Fruit fly (Drosophila melanogaster) whole organism, larva: ENCODE measurements around the gene CG16965.

Experiments used
- noc ChIP-seq: fragments of 200-800 bp; sonication (Bioruptor generic); optimal IDR thresholded peaks from 3 replicates; lab custom pipeline; 2019; ENCODE audit warnings: missing biosample characterization, mild to moderate bottlenecking, missing genetic modification characterization, moderate library complexity

The CG16965 gene

dm6 chr2L:11981210-11981609, at the start of gene CG16965:
TSS of gene CG16965 (plus strand) at chr2L:11981591.
- no peak for TF ChIP-seq noc (tag; lab: Kevin White, UChicago)

DNA sequence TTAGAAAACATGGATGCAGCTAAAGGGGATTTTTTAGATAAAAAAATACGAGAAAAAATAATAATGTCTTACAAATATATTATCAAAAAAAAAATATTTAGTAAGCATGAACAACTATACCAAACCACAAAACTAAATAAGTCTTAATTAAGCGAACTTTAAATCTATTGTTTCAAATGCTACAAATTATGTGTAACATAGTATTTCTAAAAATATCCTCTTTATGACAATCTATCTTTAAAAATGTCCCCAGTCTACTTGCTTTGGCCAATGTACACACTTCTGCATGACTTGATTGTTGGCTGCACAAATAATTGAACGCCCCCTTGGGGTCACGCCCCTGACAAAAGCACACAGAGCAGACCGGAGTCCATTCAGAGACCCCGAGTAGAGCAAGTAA, 49.8 kb upstream of the CG16965 start:
- no peak for TF ChIP-seq noc (tag; lab: Kevin White, UChicago)

dm6 chr2L:11934205-11934604, 47.2 kb upstream of the CG16965 start, which contains the start of gene Or33a:
TSS of gene Or33a (plus strand) at chr2L:11934505.
- no peak for TF ChIP-seq noc (tag; lab: Kevin White, UChicago)

- no peak for TF ChIP-seq noc (tag; lab: Kevin White, UChicago)
Measured at dm6 chr2L:11935881-11936280, 45.5 kb upstream of the CG16965 start, which contains the start of gene Or33b. TSS of gene Or33b (plus strand) at chr2L:11936181.

DNA sequence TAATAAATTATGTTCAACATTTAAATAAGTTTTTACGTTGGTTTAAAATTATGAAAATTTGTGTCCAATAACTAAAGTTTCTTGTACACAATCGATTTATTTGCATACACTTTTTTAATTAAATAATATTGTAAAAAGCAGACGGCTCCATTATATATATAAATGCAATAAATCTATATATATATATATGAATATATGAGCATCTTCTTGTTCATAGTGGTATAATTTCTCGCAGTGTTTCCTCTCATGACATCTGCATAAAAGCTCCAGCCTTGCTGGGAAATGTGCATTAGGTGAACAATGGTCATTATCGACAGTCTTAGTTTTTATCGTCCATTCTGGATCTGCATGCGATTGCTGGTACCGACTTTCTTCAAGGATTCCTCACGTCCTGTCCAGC, 43.7 kb upstream of the CG16965 start, which contains the start of gene Or33c:
Or33c (plus strand) TSS at position 301 of the 400 bp plus-strand sequence.
- TF ChIP-seq noc (tag; lab: Kevin White, UChicago): no peak

dm6 chr2L:11940620-11941019, 40.8 kb upstream of the CG16965 start:
- TF ChIP-seq noc (tag; lab: Kevin White, UChicago): no peak

DNA sequence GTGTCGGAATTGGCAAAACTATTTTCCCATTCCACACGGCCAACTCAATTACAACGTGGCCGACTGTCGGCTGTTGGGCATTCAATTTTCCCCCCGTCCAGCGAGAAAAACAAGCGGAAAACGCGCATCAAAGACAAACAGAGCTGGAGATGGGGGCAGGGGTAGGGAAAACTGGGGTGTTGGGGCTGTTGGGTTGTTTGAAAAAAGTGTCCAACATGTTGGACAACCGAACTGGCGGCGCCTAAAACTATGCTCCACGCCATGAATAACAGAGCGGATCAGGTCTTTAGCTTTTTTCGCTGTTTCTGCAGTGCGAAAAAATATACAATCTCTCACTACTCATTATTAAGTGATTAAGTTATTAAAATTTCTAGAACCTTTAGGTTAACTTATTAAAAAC, 39.1 kb upstream of the CG16965 start:
- TF ChIP-seq noc (tag; lab: Kevin White, UChicago): no peak

DNA sequence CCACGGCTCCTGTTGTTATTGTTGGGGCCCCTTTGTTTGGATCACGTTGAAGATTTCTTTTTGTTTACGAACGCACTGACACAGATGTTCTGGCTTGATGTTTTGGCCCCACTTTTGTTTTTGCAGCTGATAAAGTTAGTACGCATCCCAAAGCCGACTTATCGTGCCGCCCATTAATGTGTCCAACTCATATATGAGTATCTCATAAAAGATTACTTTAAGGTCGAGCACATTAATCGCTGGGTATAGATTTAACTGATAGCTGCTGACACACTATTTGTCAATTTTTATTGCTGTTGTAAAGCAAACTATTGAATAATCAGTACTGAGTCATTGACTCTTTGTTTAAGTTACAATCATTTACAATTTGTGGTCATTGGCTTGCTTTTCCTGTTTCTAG, 38.6 kb upstream of the CG16965 start:
- TF ChIP-seq noc (tag; lab: Kevin White, UChicago): no peak

dm6 chr2L:11943829-11944228, 37.6 kb upstream of the CG16965 start, which contains the start of gene Crys:
TSS of gene Crys (plus strand) at chr2L:11944129.
- TF ChIP-seq noc (tag; lab: Kevin White, UChicago): no peak

DNA sequence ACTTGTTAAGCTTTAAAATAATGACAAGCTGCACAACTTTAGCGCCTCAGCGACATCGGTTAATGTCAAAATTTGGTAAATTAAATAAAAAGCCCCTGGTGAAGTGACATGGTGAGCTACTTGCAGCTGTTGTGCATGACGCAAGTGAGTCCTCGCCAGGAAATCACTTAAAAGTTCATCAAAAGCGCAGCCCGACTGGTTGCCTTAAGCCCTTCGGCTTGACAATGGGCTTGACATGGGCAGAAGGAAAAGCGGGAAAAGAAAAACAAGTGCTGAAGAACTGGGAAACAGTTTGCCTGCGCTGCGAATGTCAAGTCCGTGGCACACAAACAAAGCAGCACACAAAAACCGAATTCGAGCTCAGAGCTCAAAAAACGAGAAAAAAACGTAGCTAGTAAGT, 33.8 kb upstream of the CG16965 start, which contains the start of gene CG16964:
CG16964 (plus strand) TSS at position 301 of the 400 bp plus-strand sequence.
- no peak for TF ChIP-seq noc (tag; lab: Kevin White, UChicago)

DNA sequence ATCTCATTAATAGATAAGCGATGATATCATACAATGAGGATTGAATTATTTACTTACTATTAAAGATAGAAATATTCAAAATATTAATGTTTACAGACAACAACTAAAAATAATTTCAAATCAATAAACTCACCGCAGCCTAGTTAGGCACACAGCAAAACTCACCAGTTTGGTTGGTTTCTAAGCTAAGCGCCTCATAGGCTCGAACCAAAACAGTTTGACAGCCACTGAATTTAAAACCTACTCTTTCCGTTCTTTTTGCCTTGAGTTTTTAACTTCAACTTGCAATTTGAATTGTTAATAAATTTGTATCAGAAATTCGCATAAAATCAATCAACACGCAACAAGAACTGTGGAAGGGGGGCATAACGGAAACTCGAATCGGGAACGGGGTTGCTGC, 32.9 kb upstream of the CG16965 start:
- TF ChIP-seq noc (tag; lab: Kevin White, UChicago): no peak

DNA sequence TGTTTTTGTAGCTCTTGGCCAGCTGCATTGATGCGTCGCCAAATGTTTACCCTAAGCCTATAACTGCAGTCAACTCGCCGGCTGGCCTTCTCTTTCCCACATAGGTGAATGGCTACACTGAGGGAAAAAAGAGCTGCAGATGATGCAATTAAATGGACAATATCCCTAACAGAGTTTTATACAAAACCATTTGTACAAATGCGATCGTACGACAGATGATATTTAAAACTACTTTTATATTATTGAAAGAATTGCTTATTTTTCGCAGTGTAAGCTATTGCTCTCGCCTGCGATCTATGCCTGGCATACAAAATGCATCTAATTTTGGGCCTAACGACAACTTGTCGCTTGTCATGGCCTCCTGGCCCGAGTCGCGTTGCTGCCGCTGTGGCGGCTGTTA, 31.5 kb upstream of the CG16965 start:
- TF ChIP-seq noc (tag; lab: Kevin White, UChicago): no peak

dm6 chr2L:11955839-11956238, 25.6 kb upstream of the CG16965 start:
- no peak for TF ChIP-seq noc (tag; lab: Kevin White, UChicago)

- no peak for TF ChIP-seq noc (tag; lab: Kevin White, UChicago)
Measured at dm6 chr2L:11958729-11959128, 22.7 kb upstream of the CG16965 start.

- TF ChIP-seq noc (tag; lab: Kevin White, UChicago): no peak
Measured at dm6 chr2L:11960909-11961308, 20.5 kb upstream of the CG16965 start.

- no peak for TF ChIP-seq noc (tag; lab: Kevin White, UChicago)
Measured at dm6 chr2L:11963422-11964322, 17.7 kb upstream of the CG16965 start.
